Fruit fly (Drosophila melanogaster) Kc167 (cell line): ENCODE results near the gene CG7276.

Experiments used
- Myc ChIP-seq: fragments of >200 bp; optimal IDR thresholded peaks from 2 replicates; lab custom pipeline; 2017; ENCODE audit warnings: missing external identifiers
- Sin3A ChIP-seq: fragments of >200 bp; optimal IDR thresholded peaks from 2 replicates; lab custom pipeline; 2018; ENCODE audit warnings: missing external identifiers
- h ChIP-seq: fragments of >200 bp; optimal IDR thresholded peaks from 3 replicates; lab custom pipeline; 2018; ENCODE audit warnings: missing external identifiers
- insv ChIP-seq: fragments of >200 bp; optimal IDR thresholded peaks from 3 replicates; lab custom pipeline; 2018; ENCODE audit warnings: missing external identifiers
- psq ChIP-seq: fragments of >200 bp; optimal IDR thresholded peaks from 2 replicates; lab custom pipeline; 2017; ENCODE audit warnings: missing external identifiers
- ttk ChIP-seq: sonication (Bioruptor generic); optimal IDR thresholded peaks from 2 replicates; lab custom pipeline; 2017; ENCODE audit warnings: missing external identifiers

Gene CG7276

dm6 chr3L:15497902-15498301 lies at the start of gene CG7276:
Gene CG7276 (plus strand): TSS chr3L:15498202.
- TF ChIP-seq ttk (lab: Kevin White, UChicago): no peak
- no peak for TF ChIP-seq Myc (lab: Kevin White, UChicago)
- TF ChIP-seq h: no peak
- no peak for TF ChIP-seq psq (lab: Kevin White, UChicago)
- no peak for TF ChIP-seq insv (lab: Kevin White, UChicago)
- TF ChIP-seq Sin3A (lab: Kevin White, UChicago): no peak

dm6 chr3L:15474010-15474409 lies 24.0 kb upstream of the CG7276 start, which contains the start of gene cocoon:
Gene cocoon (minus strand): TSS chr3L:15474110.
- TF ChIP-seq insv (lab: Kevin White, UChicago) (no peak), ttk (lab: Kevin White, UChicago) (no peak), Myc (lab: Kevin White, UChicago) (no peak), h (no peak), Sin3A (lab: Kevin White, UChicago) (no peak), psq (lab: Kevin White, UChicago) (no peak)

- TF ChIP-seq ttk (lab: Kevin White, UChicago) (no peak), Myc (lab: Kevin White, UChicago) (no peak), psq (lab: Kevin White, UChicago) (no peak), insv (lab: Kevin White, UChicago) (no peak), h (no peak), Sin3A (lab: Kevin White, UChicago) (no peak)
These were observed 12.7 kb upstream of the CG7276 start, which contains the start of gene Ran-like for dm6 chr3L:15485302-15485701. Gene Ran-like (minus strand): TSS chr3L:15485402.

dm6 chr3L:15493886-15494598 lies 4.0 kb upstream of the CG7276 start:
- TF ChIP-seq ttk (lab: Kevin White, UChicago) (no peak), Myc (lab: Kevin White, UChicago) (no peak), Sin3A (lab: Kevin White, UChicago) (no peak), h (no peak), insv (lab: Kevin White, UChicago) (no peak), psq (lab: Kevin White, UChicago) (no peak)

- no peak for TF ChIP-seq Myc (lab: Kevin White, UChicago)
- TF ChIP-seq h: no peak
- TF ChIP-seq Sin3A (lab: Kevin White, UChicago): no peak
- no peak for TF ChIP-seq ttk (lab: Kevin White, UChicago)
- TF ChIP-seq psq (lab: Kevin White, UChicago): no peak
- no peak for TF ChIP-seq insv (lab: Kevin White, UChicago)
These were observed 3.3 kb upstream of the CG7276 start for dm6 chr3L:15494599-15495271.

dm6 chr3L:15495449-15495848 lies 2.6 kb upstream of the CG7276 start, which contains the start of gene CG12355:
Gene CG12355 (minus strand): TSS chr3L:15495549.
- TF ChIP-seq insv (lab: Kevin White, UChicago) (no peak), Sin3A (lab: Kevin White, UChicago) (no peak), psq (lab: Kevin White, UChicago) (no peak), h (no peak), ttk (lab: Kevin White, UChicago) (no peak), Myc (lab: Kevin White, UChicago) (no peak)

dm6 chr3L:15496274-15496673 lies 1.7 kb upstream of the CG7276 start, which contains the start of gene CG13455:
Gene CG13455 (plus strand): TSS chr3L:15496574.
- TF ChIP-seq h: no peak
- TF ChIP-seq Myc (lab: Kevin White, UChicago): no peak
- TF ChIP-seq Sin3A (lab: Kevin White, UChicago): no peak
- no peak for TF ChIP-seq insv (lab: Kevin White, UChicago)
- TF ChIP-seq ttk (lab: Kevin White, UChicago): no peak
- TF ChIP-seq psq (lab: Kevin White, UChicago): no peak

- TF ChIP-seq h (no peak), Myc (lab: Kevin White, UChicago) (no peak), insv (lab: Kevin White, UChicago) (no peak), ttk (lab: Kevin White, UChicago) (no peak), psq (lab: Kevin White, UChicago) (no peak), Sin3A (lab: Kevin White, UChicago) (no peak)
These were observed 743 bp downstream of the CG7276 start, which contains the start of gene CG7275 for dm6 chr3L:15498745-15499144. Gene CG7275 (plus strand): TSS chr3L:15498959.

- TF ChIP-seq psq (lab: Kevin White, UChicago) (no peak), insv (lab: Kevin White, UChicago) (no peak), Sin3A (lab: Kevin White, UChicago) (no peak), ttk (lab: Kevin White, UChicago) (no peak), Myc (lab: Kevin White, UChicago) (no peak), h (no peak)
These were observed 3.0 kb downstream of the CG7276 start, which contains the start of gene CG7272 for dm6 chr3L:15500813-15501645. Gene CG7272 (plus strand): TSS chr3L:15500938.

- TF ChIP-seq Sin3A (lab: Kevin White, UChicago) (no peak), ttk (lab: Kevin White, UChicago) (no peak), h (no peak), Myc (lab: Kevin White, UChicago) (no peak), insv (lab: Kevin White, UChicago) (no peak), psq (lab: Kevin White, UChicago) (no peak)
These were observed 3.6 kb downstream of the CG7276 start for dm6 chr3L:15501646-15501972.

dm6 chr3L:15502256-15502655 lies 4.3 kb downstream of the CG7276 start:
- no peak for TF ChIP-seq h
- no peak for TF ChIP-seq Sin3A (lab: Kevin White, UChicago)
- TF ChIP-seq Myc (lab: Kevin White, UChicago): no peak
- TF ChIP-seq psq (lab: Kevin White, UChicago): no peak
- TF ChIP-seq insv (lab: Kevin White, UChicago): no peak
- TF ChIP-seq ttk (lab: Kevin White, UChicago): no peak
